Worm (Caenorhabditis elegans) whole organism, late embryonic: ENCODE measurements around the gene chil-9.

Experiments
- C08G9.2 ChIP-seq: sonication (generic microtip); optimal IDR thresholded peaks from 2 replicates; lab custom pipeline; 2016; ENCODE audit warnings: mild to moderate bottlenecking, missing genetic modification characterization, moderate library complexity, missing compliant biosample characterization
- C38D4.7 ChIP-seq: fragments of 200-800 bp; sonication (Bioruptor generic); optimal IDR thresholded peaks from 2 replicates; lab custom pipeline; 2018; ENCODE audit warnings: mild to moderate bottlenecking, missing genetic modification characterization, moderate library complexity, missing compliant biosample characterization
- K02D7.2 ChIP-seq: sonication (generic microtip); optimal IDR thresholded peaks from 2 replicates; lab custom pipeline; 2017; ENCODE audit warnings: mild to moderate bottlenecking, missing genetic modification characterization, missing compliant biosample characterization
- K09A11.1 ChIP-seq: sonication (generic microtip); optimal IDR thresholded peaks from 2 replicates; lab custom pipeline; 2017; ENCODE audit warnings: antibody characterized with exemption, mild to moderate bottlenecking, missing genetic modification characterization, missing compliant biosample characterization; ENCODE audit not compliant: insufficient read depth
- T23F11.4 ChIP-seq: fragments of 200-800 bp; sonication (Bioruptor generic); optimal IDR thresholded peaks from 2 replicates; lab custom pipeline; 2018; ENCODE audit warnings: mild to moderate bottlenecking, missing genetic modification characterization, missing compliant biosample characterization
- ceh-19 ChIP-seq: fragments of 200-800 bp; sonication (Bioruptor generic); optimal IDR thresholded peaks from 2 replicates; lab custom pipeline; 2018; ENCODE audit warnings: mild to moderate bottlenecking, missing genetic modification characterization, missing compliant biosample characterization
- ceh-24 ChIP-seq: sonication (generic microtip); optimal IDR thresholded peaks from 2 replicates; lab custom pipeline; 2016; ENCODE audit warnings: mild to moderate bottlenecking, missing genetic modification characterization, missing compliant biosample characterization
- ceh-30 ChIP-seq: fragments of 150-350 bp; optimal IDR thresholded peaks from 2 replicates; lab custom pipeline; 2014; ENCODE audit warnings: missing biosample characterization, missing genetic modification characterization
- ceh-45 ChIP-seq: fragments of 200-800 bp; sonication (Bioruptor generic); IDR thresholded peaks from 2 replicates; pipeline ENCODE4 v1.3.6; 2022; ENCODE audit warnings: missing genetic modification reagents, missing genetic modification characterization, missing compliant biosample characterization
- ceh-48 ChIP-seq: sonication (generic microtip); optimal IDR thresholded peaks from 2 replicates; lab custom pipeline; 2016; ENCODE audit warnings: missing genetic modification characterization, inconsistent platforms, missing compliant biosample characterization
- ceh-6 ChIP-seq: fragments of 200-800 bp; sonication (Bioruptor generic); optimal IDR thresholded peaks from 2 replicates; lab custom pipeline; 2018; ENCODE audit warnings: mild to moderate bottlenecking, missing genetic modification characterization, missing compliant biosample characterization
- ceh-9 ChIP-seq: sonication (generic microtip); optimal IDR thresholded peaks from 2 replicates; lab custom pipeline; 2016; ENCODE audit warnings: mild to moderate bottlenecking, missing genetic modification characterization, inconsistent platforms, missing compliant biosample characterization
- che-1 ChIP-seq: sonication (generic microtip); optimal IDR thresholded peaks from 2 replicates; lab custom pipeline; 2016; ENCODE audit warnings: mild to moderate bottlenecking, missing genetic modification characterization, missing compliant biosample characterization
- dmd-4 ChIP-seq: sonication (generic microtip); optimal IDR thresholded peaks from 2 replicates; lab custom pipeline; 2016; ENCODE audit warnings: borderline replicate concordance, missing genetic modification characterization, missing compliant biosample characterization
- dve-1 ChIP-seq: sonication (generic microtip); optimal IDR thresholded peaks from 2 replicates; lab custom pipeline; 2017; ENCODE audit warnings: antibody characterized with exemption, mild to moderate bottlenecking, missing genetic modification characterization, missing compliant biosample characterization
- ets-4 ChIP-seq: sonication (generic microtip); optimal IDR thresholded peaks from 2 replicates; lab custom pipeline; 2016; ENCODE audit warnings: missing genetic modification characterization, missing compliant biosample characterization
- eyg-1 ChIP-seq: sonication (generic microtip); optimal IDR thresholded peaks from 2 replicates; lab custom pipeline; 2016; ENCODE audit warnings: missing genotype, missing genetic modification characterization, missing compliant biosample characterization
- fax-1 ChIP-seq: sonication (generic microtip); optimal IDR thresholded peaks from 2 replicates; lab custom pipeline; 2016; ENCODE audit warnings: missing genotype, missing genetic modification characterization, missing compliant biosample characterization
- fkh-10 ChIP-seq: fragments of 150-350 bp; optimal IDR thresholded peaks from 2 replicates; lab custom pipeline; 2014; ENCODE audit warnings: missing biosample characterization, missing genetic modification reagents, missing genetic modification characterization
- hlh-6 ChIP-seq: sonication (generic microtip); optimal IDR thresholded peaks from 2 replicates; lab custom pipeline; 2016; ENCODE audit warnings: missing genotype, missing genetic modification characterization, missing compliant biosample characterization
- hlh-8 ChIP-seq: sonication (generic microtip); optimal IDR thresholded peaks from 2 replicates; lab custom pipeline; 2016; ENCODE audit warnings: missing genotype, missing genetic modification characterization, missing compliant biosample characterization
- lim-6 ChIP-seq: sonication (generic microtip); optimal IDR thresholded peaks from 2 replicates; lab custom pipeline; 2016; ENCODE audit warnings: missing genetic modification characterization, missing compliant biosample characterization
- madf-2 ChIP-seq: sonication (generic microtip); optimal IDR thresholded peaks from 2 replicates; lab custom pipeline; 2017; ENCODE audit warnings: missing genetic modification characterization, missing compliant biosample characterization
- nhr-11 ChIP-seq: fragments of 150-350 bp; optimal IDR thresholded peaks from 2 replicates; lab custom pipeline; 2014; ENCODE audit warnings: missing biosample characterization, missing genetic modification characterization
- nhr-232 ChIP-seq: sonication (generic microtip); optimal IDR thresholded peaks from 2 replicates; lab custom pipeline; 2016; ENCODE audit warnings: missing genetic modification characterization, missing compliant biosample characterization
- odd-2 ChIP-seq: sonication (generic microtip); optimal IDR thresholded peaks from 2 replicates; lab custom pipeline; 2017; ENCODE audit warnings: antibody characterized with exemption, mild to moderate bottlenecking, missing genetic modification characterization, missing compliant biosample characterization
- pag-3 ChIP-seq: sonication (generic microtip); optimal IDR thresholded peaks from 2 replicates; lab custom pipeline; 2016; ENCODE audit warnings: missing compliant biosample characterization, missing genetic modification characterization, borderline replicate concordance
- pax-1 ChIP-seq: fragments of 150-350 bp; optimal IDR thresholded peaks from 2 replicates; lab custom pipeline; 2014; ENCODE audit warnings: missing biosample characterization, missing genetic modification characterization
- pha-2 ChIP-seq: sonication (generic microtip); optimal IDR thresholded peaks from 2 replicates; lab custom pipeline; 2017; ENCODE audit warnings: mild to moderate bottlenecking, missing genetic modification characterization, missing compliant biosample characterization
- pha-4 ChIP-seq: fragments of 150-350 bp; optimal IDR thresholded peaks from 2 replicates; lab custom pipeline; 2018; ENCODE audit warnings: missing biosample characterization, missing genetic modification reagents, missing genetic modification characterization
- ref-2 ChIP-seq: sonication (generic microtip); optimal IDR thresholded peaks from 2 replicates; lab custom pipeline; 2016; ENCODE audit warnings: missing genetic modification characterization, missing compliant biosample characterization
- sox-4 ChIP-seq: sonication (generic microtip); optimal IDR thresholded peaks from 2 replicates; lab custom pipeline; 2017; ENCODE audit warnings: mild to moderate bottlenecking, missing genetic modification characterization, inconsistent platforms, missing compliant biosample characterization
- syd-9 ChIP-seq: sonication (generic microtip); optimal IDR thresholded peaks from 2 replicates; lab custom pipeline; 2016; ENCODE audit warnings: mild to moderate bottlenecking, missing genetic modification characterization, moderate library complexity, missing compliant biosample characterization
- unc-42 ChIP-seq: sonication (generic microtip); optimal IDR thresholded peaks from 2 replicates; lab custom pipeline; 2016; ENCODE audit warnings: missing genotype, missing genetic modification characterization, missing compliant biosample characterization
- unc-55 ChIP-seq: sonication (generic microtip); optimal IDR thresholded peaks from 2 replicates; lab custom pipeline; 2017; ENCODE audit warnings: missing biosample characterization, missing genetic modification reagents, missing genetic modification characterization
- unc-86 ChIP-seq: sonication (generic microtip); optimal IDR thresholded peaks from 2 replicates; lab custom pipeline; 2016; ENCODE audit warnings: missing genetic modification characterization, missing compliant biosample characterization
- zip-5 ChIP-seq: sonication (generic microtip); optimal IDR thresholded peaks from 2 replicates; lab custom pipeline; 2016; ENCODE audit warnings: missing genetic modification characterization, missing compliant biosample characterization
- ztf-16 ChIP-seq: sonication (generic microtip); optimal IDR thresholded peaks from 2 replicates; lab custom pipeline; 2017; ENCODE audit warnings: missing genetic modification characterization, missing compliant biosample characterization

The chil-9 gene

DNA sequence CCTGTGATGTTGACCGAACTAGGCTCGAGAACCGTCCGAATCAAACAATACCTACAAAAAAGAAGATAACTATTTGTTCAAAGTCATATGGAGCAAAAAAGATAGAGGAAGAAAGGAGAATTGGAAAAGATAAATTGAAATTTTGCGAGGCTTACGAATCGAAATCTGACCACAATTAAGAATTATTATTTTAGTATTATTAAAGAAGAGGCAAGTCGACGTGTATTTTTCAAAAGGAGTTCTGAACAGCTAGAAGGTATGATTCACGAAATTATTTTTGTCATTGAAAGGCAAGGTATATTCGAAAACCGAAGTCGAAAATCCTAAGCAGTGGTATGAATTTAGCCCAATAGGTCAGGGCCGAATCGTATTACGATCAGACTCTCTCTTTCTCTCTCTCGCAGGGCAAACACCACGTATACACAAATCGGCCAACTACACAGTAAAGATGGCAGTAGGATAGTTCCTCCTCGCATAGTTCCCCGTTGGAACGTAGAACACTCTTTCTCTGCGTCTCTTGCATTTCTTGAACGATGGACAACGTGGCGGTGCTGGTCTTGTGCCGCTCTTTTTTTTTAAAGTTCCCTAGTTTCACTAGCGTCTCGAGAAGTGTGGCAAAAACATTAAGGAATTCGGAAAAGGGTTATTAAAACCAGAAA, 46.0 kb upstream of the chil-9 start, which contains the start of gene vgln-1:
TSS of gene vgln-1 (minus strand) at position 51 of the 659 bp plus-strand sequence.
- TF ChIP-seq pax-1 (tag; lab: Kevin White, UChicago): no peak
- no peak for TF ChIP-seq pha-4 (tag; lab: Kevin White, UChicago)
- TF ChIP-seq ref-2 (tag; lab: Kevin White, UChicago): no peak
- no peak for TF ChIP-seq ceh-9 (tag; lab: Kevin White, UChicago)
- TF ChIP-seq ceh-6 (GFP tag; lab: Kevin White, UChicago): no peak
- no peak for TF ChIP-seq lim-6 (tag; lab: Kevin White, UChicago)
- no peak for TF ChIP-seq K09A11.1 (tag; lab: Kevin White, UChicago)
- no peak for TF ChIP-seq C38D4.7
- TF ChIP-seq che-1 (tag; lab: Kevin White, UChicago): no peak
- TF ChIP-seq ceh-45 (GFP tag; lab: Robert Waterston, UW): no peak

DNA sequence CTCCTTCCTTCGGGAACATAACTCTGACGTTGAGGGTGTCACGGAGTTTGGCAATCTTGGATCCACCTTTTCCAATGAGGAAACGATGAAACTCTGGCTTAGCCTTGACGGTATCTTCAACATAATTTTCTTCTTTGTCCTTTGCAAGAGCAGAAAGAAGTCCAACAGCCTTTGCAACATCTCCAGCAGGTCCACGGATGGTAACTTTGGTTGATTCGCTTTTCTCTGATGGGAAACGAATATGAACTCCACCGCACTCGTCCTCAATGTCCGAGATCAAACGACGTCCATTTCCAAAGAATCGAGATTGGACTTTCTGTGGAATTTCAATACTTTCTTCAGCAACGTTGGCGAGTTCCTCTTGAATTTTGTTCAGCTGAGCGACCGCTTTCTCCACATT, 43.4 kb upstream of the chil-9 start:
- TF ChIP-seq pha-2 (no peak), nhr-232 (no peak), eyg-1 (tag; lab: Kevin White, UChicago) (no peak), unc-42 (tag; lab: Kevin White, UChicago) (no peak), pha-4 (tag; lab: Kevin White, UChicago) (no peak), ceh-19 (no peak), nhr-11 (no peak), ceh-48 (tag; lab: Kevin White, UChicago) (no peak)

DNA sequence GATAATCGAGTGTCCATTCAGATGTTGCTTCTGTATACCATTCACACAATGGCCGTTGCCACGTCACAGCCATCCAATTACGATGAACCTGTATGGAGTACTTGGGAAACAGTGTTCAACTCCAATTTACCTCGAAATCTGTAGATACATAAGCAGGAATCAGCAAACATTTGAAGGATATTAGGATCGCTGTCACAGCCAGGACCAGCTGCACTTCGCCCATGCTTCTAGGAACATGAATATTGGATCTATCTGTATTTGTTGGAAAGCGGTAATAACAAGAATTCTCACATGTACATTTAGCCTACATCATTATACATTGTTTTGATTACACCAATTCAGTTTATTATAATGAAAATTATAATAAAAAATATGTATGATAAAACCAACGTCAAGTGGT, 41.1 kb upstream of the chil-9 start, which contains the start of gene algn-8:
TSS of gene algn-8 (minus strand) at position 227 of the 400 bp plus-strand sequence.
- TF ChIP-seq dve-1 (tag; lab: Kevin White, UChicago) (no peak), ceh-24 (tag; lab: Kevin White, UChicago) (no peak), sox-4 (no peak), fkh-10 (GFP tag; lab: Kevin White, UChicago) (no peak), ceh-30 (tag; lab: Kevin White, UChicago) (no peak), K02D7.2 (tag; lab: Kevin White, UChicago) (no peak), unc-55 (GFP tag; lab: Kevin White, UChicago) (no peak), nhr-232 (no peak), unc-86 (no peak)

DNA sequence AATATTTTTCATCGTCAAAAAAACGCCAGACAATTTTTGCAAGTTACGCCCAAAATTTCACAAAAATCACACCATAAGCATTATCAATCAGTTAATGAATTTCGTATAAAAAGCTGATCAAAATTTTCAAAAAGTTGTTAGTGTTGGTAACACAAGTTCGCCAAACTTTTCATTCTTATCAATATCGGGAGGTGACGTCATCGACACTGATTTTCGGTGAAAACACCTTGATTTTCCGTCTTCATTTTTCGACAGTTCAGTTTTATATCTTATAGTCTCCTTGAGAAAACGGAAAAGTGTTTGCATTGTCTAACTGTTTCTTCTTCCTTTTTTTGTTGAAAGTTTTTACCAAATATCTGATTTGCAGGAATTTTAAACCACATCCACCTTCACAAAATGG, 35.7 kb upstream of the chil-9 start, which contains the start of gene C08H9.15:
TSS of gene C08H9.15 (plus strand) at position 368 of the 400 bp plus-strand sequence.
- TF ChIP-seq C38D4.7 (no peak), ets-4 (no peak), madf-2 (tag; lab: Kevin White, UChicago) (no peak), fax-1 (tag; lab: Kevin White, UChicago) (no peak), C08G9.2 (tag; lab: Kevin White, UChicago) (no peak), sox-4 (no peak), unc-86 (no peak), unc-55 (GFP tag; lab: Kevin White, UChicago) (no peak), pha-2 (no peak), pag-3 (no peak), dve-1 (tag; lab: Kevin White, UChicago) (no peak), ceh-48 (tag; lab: Kevin White, UChicago) (no peak), hlh-6 (no peak), T23F11.4 (GFP tag; lab: Kevin White, UChicago) (no peak)

DNA sequence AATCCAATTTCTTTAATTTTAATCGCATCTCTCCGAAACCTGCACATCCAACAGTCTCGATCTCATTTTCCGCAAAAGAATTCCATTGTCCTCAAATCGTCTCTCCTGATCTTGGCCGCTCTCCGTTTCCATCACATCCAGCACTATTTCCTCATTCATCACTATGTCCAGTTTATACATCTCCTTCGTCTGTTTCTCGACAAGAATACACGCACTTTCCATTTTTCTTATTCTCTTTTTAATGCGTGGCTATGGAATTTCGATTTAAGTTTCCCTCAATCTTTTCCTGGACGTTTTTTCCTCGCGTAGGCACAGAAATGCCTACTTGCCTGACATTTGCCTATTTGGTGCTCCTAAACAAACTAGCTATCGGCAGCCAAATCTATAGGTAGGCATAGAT, 34.7 kb upstream of the chil-9 start:
- TF ChIP-seq hlh-8 (tag; lab: Kevin White, UChicago) (no peak), unc-42 (tag; lab: Kevin White, UChicago) (no peak), unc-86 (no peak), odd-2 (tag; lab: Kevin White, UChicago) (no peak), zip-5 (tag; lab: Kevin White, UChicago) (no peak), dmd-4 (tag; lab: Kevin White, UChicago) (no peak), syd-9 (tag; lab: Kevin White, UChicago) (no peak), unc-55 (GFP tag; lab: Kevin White, UChicago) (no peak), ztf-16 (tag; lab: Kevin White, UChicago) (no peak), ceh-24 (tag; lab: Kevin White, UChicago) (no peak)
